Worm (Caenorhabditis elegans) whole organism, L1 larva: ENCODE measurements around the gene cest-31.

Source experiments
- C04F5.9 ChIP-seq: sonication (generic microtip); optimal IDR thresholded peaks from 2 replicates; lab custom pipeline; 2016; ENCODE audit warnings: missing genetic modification characterization, missing compliant biosample characterization
- C16A3.4 ChIP-seq: fragments of 150-350 bp; optimal IDR thresholded peaks from 2 replicates; lab custom pipeline; 2014; ENCODE audit warnings: missing biosample characterization, missing genetic modification characterization
- C34B4.2 ChIP-seq: sonication (generic microtip); optimal IDR thresholded peaks from 2 replicates; lab custom pipeline; 2017; ENCODE audit warnings: mild to moderate bottlenecking, missing genetic modification characterization, missing compliant biosample characterization
- F16B12.6 ChIP-seq: fragments of 150-350 bp; optimal IDR thresholded peaks from 2 replicates; lab custom pipeline; 2014; ENCODE audit warnings: missing biosample characterization, missing genetic modification characterization
- Y116A8C.19 ChIP-seq: sonication (generic microtip); optimal IDR thresholded peaks from 2 replicates; lab custom pipeline; 2016; ENCODE audit warnings: missing compliant biosample characterization, missing genetic modification characterization, borderline replicate concordance
- aha-1 ChIP-seq: fragments of 150-350 bp; optimal IDR thresholded peaks from 2 replicates; lab custom pipeline; 2014; ENCODE audit warnings: missing biosample characterization, missing genetic modification characterization
- alr-1 ChIP-seq: fragments of 200-800 bp; sonication (Bioruptor generic); optimal IDR thresholded peaks from 2 replicates; lab custom pipeline; 2018; ENCODE audit warnings: borderline replicate concordance, mild to moderate bottlenecking, missing genetic modification characterization, missing compliant biosample characterization
- ama-1 ChIP-seq: fragments of 150-350 bp; optimal IDR thresholded peaks from 2 replicates; lab custom pipeline; 2014
- ceh-8 ChIP-seq: fragments of 200-800 bp; sonication (Bioruptor generic); optimal IDR thresholded peaks from 2 replicates; lab custom pipeline; 2018; ENCODE audit warnings: mild to moderate bottlenecking, missing genetic modification characterization, moderate library complexity, missing compliant biosample characterization
- ceh-88 ChIP-seq: fragments of 200-800 bp; sonication (Bioruptor generic); IDR thresholded peaks from 2 replicates; pipeline ENCODE4 v1.3.6; 2022; ENCODE audit warnings: missing genetic modification characterization, missing compliant biosample characterization
- dsc-1 ChIP-seq: sonication (generic microtip); optimal IDR thresholded peaks from 2 replicates; lab custom pipeline; 2016; ENCODE audit warnings: mild to moderate bottlenecking, missing genetic modification characterization, missing compliant biosample characterization
- efl-1 ChIP-seq, 4 experiments: fragments of 150-350 bp; optimal IDR thresholded peaks in 3 of 4; peaks in 1 of 4; 1 replicate in 1 of 4; 2 replicates in 3 of 4; lab custom pipeline; 2014; ENCODE audit warnings: missing biosample characterization in 2 of 4, missing genetic modification characterization in 2 of 4, missing genetic modification reagents in 2 of 4
- efl-3 ChIP-seq: fragments of 200-800 bp; sonication (Bioruptor generic); optimal IDR thresholded peaks from 2 replicates; lab custom pipeline; 2018; ENCODE audit warnings: mild to moderate bottlenecking, missing genetic modification characterization, missing compliant biosample characterization
- egl-27 ChIP-seq, 2 experiments: fragments of 150-350 bp in 1 of 2; sonication (generic microtip); optimal IDR thresholded peaks; 3 replicates each; lab custom pipeline; 2017 to 2018; ENCODE audit warnings: missing biosample characterization in 2 of 2, missing genetic modification characterization in 2 of 2, missing genetic modification reagents in 2 of 2
- elt-2 ChIP-seq: sonication (generic microtip); optimal IDR thresholded peaks from 2 replicates; lab custom pipeline; 2016; ENCODE audit warnings: missing genetic modification characterization, mild to moderate bottlenecking, inconsistent platforms, missing compliant biosample characterization, missing genetic modification reagents
- fkh-10 ChIP-seq: sonication (generic microtip); optimal IDR thresholded peaks from 2 replicates; lab custom pipeline; 2017; ENCODE audit warnings: missing biosample characterization, missing genetic modification reagents, missing genetic modification characterization
- fkh-4 ChIP-seq: sonication (generic microtip); optimal IDR thresholded peaks from 2 replicates; lab custom pipeline; 2016; ENCODE audit warnings: missing compliant biosample characterization, missing genetic modification characterization, borderline replicate concordance
- fos-1 ChIP-seq: fragments of 150-350 bp; optimal IDR thresholded peaks from 2 replicates; lab custom pipeline; 2014; ENCODE audit warnings: missing biosample characterization, missing genetic modification characterization
- hlh-17 ChIP-seq: fragments of 200-800 bp; sonication (Bioruptor generic); optimal IDR thresholded peaks from 2 replicates; lab custom pipeline; 2018; ENCODE audit warnings: missing genetic modification characterization, mild to moderate bottlenecking, missing compliant biosample characterization, moderate library complexity, borderline replicate concordance
- hpl-2 ChIP-seq: fragments of 150-350 bp; optimal IDR thresholded peaks from 2 replicates; lab custom pipeline; 2014; ENCODE audit warnings: missing biosample characterization, missing genetic modification reagents, missing genetic modification characterization
- lin-35 ChIP-seq, 2 experiments: fragments of 150-350 bp; optimal IDR thresholded peaks; 2 replicates each; lab custom pipeline; 2014; ENCODE audit warnings: missing biosample characterization in 2 of 2, missing genetic modification characterization in 2 of 2, missing genetic modification reagents in 2 of 2
- lir-3 ChIP-seq: sonication (generic microtip); optimal IDR thresholded peaks from 2 replicates; lab custom pipeline; 2016; ENCODE audit warnings: mild to moderate bottlenecking, missing genetic modification characterization, moderate library complexity, missing compliant biosample characterization; ENCODE audit not compliant: poor library complexity
- lsy-2 ChIP-seq, 2 experiments: fragments of 150-350 bp; optimal IDR thresholded peaks; 2 replicates each; lab custom pipeline; 2014; ENCODE audit warnings: missing biosample characterization in 2 of 2, missing genetic modification characterization in 2 of 2
- mab-9 ChIP-seq: fragments of 200-800 bp; sonication (Bioruptor generic); IDR thresholded peaks from 2 replicates; pipeline ENCODE4 v1.3.6; 2022; ENCODE audit warnings: missing genetic modification reagents, missing genetic modification characterization, missing compliant biosample characterization
- mef-2 ChIP-seq: fragments of 150-350 bp; optimal IDR thresholded peaks from 2 replicates; lab custom pipeline; 2014; ENCODE audit warnings: missing biosample characterization, missing genetic modification characterization
- mep-1 ChIP-seq: fragments of 150-350 bp; optimal IDR thresholded peaks from 2 replicates; lab custom pipeline; 2014; ENCODE audit warnings: missing biosample characterization, missing genetic modification characterization
- nhr-12 ChIP-seq: sonication (generic microtip); optimal IDR thresholded peaks from 2 replicates; lab custom pipeline; 2017; ENCODE audit warnings: missing biosample characterization, missing genetic modification characterization
- nhr-19 ChIP-seq: fragments of 200-800 bp; sonication (Bioruptor generic); conservative IDR thresholded peaks from 2 replicates; pipeline ENCODE4 v1.3.6; 2022; ENCODE audit warnings: missing genetic modification characterization, missing compliant biosample characterization
- nhr-20 ChIP-seq: sonication (generic microtip); optimal IDR thresholded peaks from 2 replicates; lab custom pipeline; 2016; ENCODE audit warnings: mild to moderate bottlenecking, missing genetic modification characterization, missing compliant biosample characterization
- nhr-237 ChIP-seq: fragments of 150-350 bp; optimal IDR thresholded peaks from 2 replicates; lab custom pipeline; 2014; ENCODE audit warnings: missing biosample characterization, missing genetic modification characterization
- nhr-47 ChIP-seq: sonication (generic microtip); optimal IDR thresholded peaks from 2 replicates; lab custom pipeline; 2016; ENCODE audit warnings: mild to moderate bottlenecking, missing genetic modification characterization, moderate library complexity, missing compliant biosample characterization
- nhr-71 ChIP-seq: sonication (generic microtip); optimal IDR thresholded peaks from 2 replicates; lab custom pipeline; 2016; ENCODE audit warnings: mild to moderate bottlenecking, missing genetic modification characterization, moderate library complexity, missing compliant biosample characterization
- nhr-76 ChIP-seq: sonication (generic microtip); optimal IDR thresholded peaks from 2 replicates; lab custom pipeline; 2017; ENCODE audit warnings: missing biosample characterization, missing genetic modification characterization
- nhr-84 ChIP-seq: sonication (generic microtip); optimal IDR thresholded peaks from 2 replicates; lab custom pipeline; 2017; ENCODE audit warnings: missing biosample characterization, missing genetic modification characterization
- pax-3 ChIP-seq: fragments of 200-800 bp; sonication (Bioruptor generic); optimal IDR thresholded peaks from 2 replicates; lab custom pipeline; 2018; ENCODE audit warnings: mild to moderate bottlenecking, missing genetic modification characterization, moderate library complexity, missing compliant biosample characterization
- pqm-1 ChIP-seq: sonication (generic microtip); optimal IDR thresholded peaks from 3 replicates; lab custom pipeline; 2017; ENCODE audit warnings: missing biosample characterization, missing genetic modification characterization
- rnt-1 ChIP-seq: sonication (generic microtip); optimal IDR thresholded peaks from 2 replicates; lab custom pipeline; 2016; ENCODE audit warnings: mild to moderate bottlenecking, missing genetic modification characterization, moderate library complexity, missing compliant biosample characterization
- snpc-4 ChIP-seq: fragments of 150-350 bp; optimal IDR thresholded peaks from 2 replicates; lab custom pipeline; 2014; ENCODE audit warnings: missing biosample characterization, missing genetic modification characterization
- snu-23 ChIP-seq: sonication (generic microtip); optimal IDR thresholded peaks from 2 replicates; lab custom pipeline; 2016; ENCODE audit warnings: missing genetic modification characterization, missing compliant biosample characterization
- sox-4 ChIP-seq: sonication (generic microtip); optimal IDR thresholded peaks from 2 replicates; lab custom pipeline; 2016; ENCODE audit warnings: missing genetic modification characterization, missing compliant biosample characterization
- unc-130 ChIP-seq: fragments of 150-350 bp; optimal IDR thresholded peaks from 2 replicates; lab custom pipeline; 2017; ENCODE audit warnings: missing biosample characterization, missing genetic modification characterization, inconsistent platforms
- unc-30 ChIP-seq: sonication (generic microtip); optimal IDR thresholded peaks from 2 replicates; lab custom pipeline; 2017; ENCODE audit warnings: missing biosample characterization, missing genetic modification characterization
- unc-62 ChIP-seq: fragments of 150-350 bp; optimal IDR thresholded peaks from 2 replicates; lab custom pipeline; 2014; ENCODE audit warnings: missing biosample characterization, missing genetic modification reagents, missing genetic modification characterization
- xbp-1 ChIP-seq: sonication (generic microtip); optimal IDR thresholded peaks from 2 replicates; lab custom pipeline; 2016; ENCODE audit warnings: missing genetic modification characterization, missing compliant biosample characterization
- zip-4 ChIP-seq: fragments of 200-800 bp; sonication (Bioruptor generic); optimal IDR thresholded peaks from 2 replicates; lab custom pipeline; 2018; ENCODE audit warnings: mild to moderate bottlenecking, missing genetic modification characterization, moderate library complexity, missing compliant biosample characterization
- ztf-11 ChIP-seq, 2 experiments: sonication (generic microtip); optimal IDR thresholded peaks; 2 replicates each; lab custom pipeline; 2016 to 2017; ENCODE audit warnings: missing genetic modification characterization in 2 of 2, missing biosample characterization in 1 of 2, missing compliant biosample characterization in 1 of 2
- ztf-4 ChIP-seq: fragments of 150-350 bp; optimal IDR thresholded peaks from 2 replicates; lab custom pipeline; 2014; ENCODE audit warnings: missing biosample characterization, missing genetic modification characterization

cest-31 gene

DNA sequence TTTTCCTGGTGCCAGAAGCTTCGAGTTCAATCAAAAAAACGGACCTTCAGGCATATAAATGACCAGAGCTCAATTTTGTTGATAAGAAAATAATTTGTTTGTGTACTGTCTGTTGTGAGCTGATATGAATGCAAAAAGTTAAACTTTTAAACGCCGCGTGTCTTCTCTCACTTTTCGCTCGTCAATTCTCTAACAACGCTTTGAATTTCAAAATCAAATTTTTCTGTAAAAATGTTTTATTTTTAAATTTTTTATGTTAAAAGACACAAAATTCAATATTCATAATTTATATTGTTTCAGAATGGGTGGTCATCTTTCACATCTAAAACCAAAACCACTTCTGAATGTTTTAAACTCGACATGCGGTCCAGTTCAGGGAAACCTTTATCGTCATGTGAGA lies at the start of gene cest-31:
Gene cest-31 (plus strand): TSS at position 301 of the 400 bp plus-strand sequence.
- no peak for TF ChIP-seq efl-1 (optimal IDR thresholded peaks at IDR 0.05; lab: Kevin White, UChicago)
- TF ChIP-seq efl-1 (GFP tag; optimal IDR thresholded peaks at IDR 0.05 in 1 of 2; lab: Kevin White, UChicago) = peak in 1 of 2 experiments; percentile 47
- TF ChIP-seq nhr-20 (tag; lab: Kevin White, UChicago) = no peak
- TF ChIP-seq, all 84 proteins: peak for 1

DNA sequence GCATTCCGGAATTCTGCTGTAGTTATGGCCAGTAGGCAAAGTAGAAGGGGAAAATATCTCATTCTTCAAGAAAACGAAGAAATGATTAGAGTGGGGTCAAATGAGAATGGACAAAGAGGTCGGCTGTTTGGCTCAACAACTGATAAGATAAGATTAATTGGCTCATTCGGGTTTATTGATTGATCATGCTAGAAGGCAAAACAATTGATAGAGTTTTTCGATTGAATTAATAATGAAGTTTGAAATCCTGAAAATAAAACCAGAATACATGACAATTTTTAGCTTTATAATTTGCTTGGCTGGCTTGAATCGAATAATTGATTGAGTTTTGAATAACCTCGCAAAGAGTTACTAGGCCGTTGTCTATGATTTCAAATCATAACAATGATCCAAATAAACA lies 47.8 kb upstream of the cest-31 start, which contains the start of gene ppt-1:
Gene ppt-1 (minus strand): TSS at position 101 of the 400 bp plus-strand sequence.
- TF ChIP-seq egl-27 (tag; optimal IDR thresholded peaks at IDR 0.05; lab: Kevin White, UChicago) (no peak), nhr-20 (tag; lab: Kevin White, UChicago) (no peak), aha-1 (tag; lab: Kevin White, UChicago) (no peak), C04F5.9 (tag; lab: Kevin White, UChicago) (no peak), unc-62 (no peak), C16A3.4 (no peak), xbp-1 (tag; lab: Kevin White, UChicago) (no peak), efl-3 (GFP tag; lab: Kevin White, UChicago) (no peak), unc-130 (tag; lab: Kevin White, UChicago) (no peak), F16B12.6 (tag; lab: Kevin White, UChicago) (no peak), elt-2 (no peak), nhr-237 (tag; lab: Kevin White, UChicago) (no peak), sox-4 (no peak), mef-2 (tag; lab: Kevin White, UChicago) (no peak), lir-3 (tag; lab: Kevin White, UChicago) (no peak), fkh-4 (tag; lab: Kevin White, UChicago) (no peak)

- TF ChIP-seq unc-30 = no peak
- TF ChIP-seq ceh-88 (GFP tag; lab: Robert Waterston, UW) = no peak
- TF ChIP-seq fkh-10 (GFP tag; lab: Kevin White, UChicago) = no peak
- TF ChIP-seq nhr-47 (tag; lab: Kevin White, UChicago) = peak; percentile 83
- TF ChIP-seq ama-1 = no peak
- peak; percentile 10 for TF ChIP-seq mep-1 (tag; lab: Kevin White, UChicago)
- 0 out of 2 replicates have a peak, but pooled peaks have one; percentile 22 for TF ChIP-seq mab-9
- no peak for TF ChIP-seq egl-27 (tag; optimal IDR thresholded peaks at IDR 0.05; lab: Kevin White, UChicago)
- TF ChIP-seq zip-4 = no peak
- peak in 1 of 2 experiments; percentile 14 for TF ChIP-seq lsy-2 (tag; optimal IDR thresholded peaks at IDR 0.05; lab: Kevin White, UChicago)
- no peak for TF ChIP-seq nhr-84 (tag; lab: Kevin White, UChicago)
- TF ChIP-seq nhr-71 (tag; lab: Kevin White, UChicago) = peak; percentile 88
- TF ChIP-seq pqm-1 (tag; lab: Kevin White, UChicago) = no peak
- TF ChIP-seq nhr-12 (tag; lab: Kevin White, UChicago) = no peak
- TF ChIP-seq pax-3 (tag; lab: Kevin White, UChicago) = peak; percentile 61
- peak; percentile 61 for TF ChIP-seq nhr-20 (tag; lab: Kevin White, UChicago)
- TF ChIP-seq ceh-8 (GFP tag; lab: Kevin White, UChicago) = peak; percentile 84
- TF ChIP-seq hpl-2 (GFP tag; lab: Kevin White, UChicago) = no peak
- no peak for TF ChIP-seq lin-35 (GFP tag; optimal IDR thresholded peaks at IDR 0.05; lab: Kevin White, UChicago)
- no peak for TF ChIP-seq snpc-4 (tag; lab: Kevin White, UChicago)
- TF ChIP-seq C34B4.2 = no peak
- TF ChIP-seq ztf-11 (tag; optimal IDR thresholded peaks at IDR 0.05; lab: Kevin White, UChicago) = no peak
- TF ChIP-seq dsc-1 (tag; lab: Kevin White, UChicago) = peak; percentile 88
- no peak for TF ChIP-seq aha-1 (tag; lab: Kevin White, UChicago)
- no peak for TF ChIP-seq F16B12.6 (tag; lab: Kevin White, UChicago)
- peak; percentile 21 for TF ChIP-seq xbp-1 (tag; lab: Kevin White, UChicago)
- TF ChIP-seq elt-2 = no peak
- TF ChIP-seq fos-1 = peak; percentile 18
- no peak for TF ChIP-seq rnt-1 (tag; lab: Kevin White, UChicago)
- no peak for TF ChIP-seq Y116A8C.19 (tag; lab: Kevin White, UChicago)
- no peak for TF ChIP-seq alr-1 (tag; lab: Kevin White, UChicago)
- no peak for TF ChIP-seq hlh-17 (GFP tag; lab: Kevin White, UChicago)
- TF ChIP-seq nhr-19 = 0 out of 2 replicates have a peak, but pooled peaks have one; percentile 12
- peak; percentile 40 for TF ChIP-seq ztf-4 (tag; lab: Kevin White, UChicago)
- TF ChIP-seq snu-23 (GFP tag; lab: Kevin White, UChicago) = no peak
- peak; percentile 93 for TF ChIP-seq sox-4
- TF ChIP-seq nhr-76 (tag; lab: Kevin White, UChicago) = no peak
These were observed 43.3 kb upstream of the cest-31 start for ce11 chrV:6630769-6631168.
